Fruit fly (Drosophila melanogaster): Measurements from ENCODE around the gene CG13712.
A peak's percentile ranks its signal among the peaks of the same experiment; 100 is the strongest.

The CG13712 gene

dm6 chr3L:4709790-4710189 lies at the start of gene CG13712:
TSS of gene CG13712 (minus strand) at chr3L:4709890.
- TF ChIP-seq CG8478 (optimal IDR thresholded peaks at IDR 0.05), result no peak

dm6 chr3L:4757583-4757982 lies 47.9 kb upstream of the CG13712 start, which contains the start of gene CG13711:
TSS of gene CG13711 (plus strand) at chr3L:4757883.
- TF ChIP-seq CG8478 (optimal IDR thresholded peaks at IDR 0.05), result no peak
- TF ChIP-seq psq (optimal IDR thresholded peaks at IDR 0.05), result no peak
- no peak for TF ChIP-seq pan (optimal IDR thresholded peaks at IDR 0.05)
- TF ChIP-seq EcR (GFP tag; optimal IDR thresholded peaks at IDR 0.05), result no peak
- TF ChIP-seq usp (GFP tag; optimal IDR thresholded peaks at IDR 0.05), result no peak
- TF ChIP-seq Dll (optimal IDR thresholded peaks at IDR 0.05), result no peak

dm6 chr3L:4753638-4754037 lies 43.9 kb upstream of the CG13712 start, which contains the start of gene CG12493:
TSS of gene CG12493 (minus strand) at chr3L:4753738.
- TF ChIP-seq EcR (GFP tag; optimal IDR thresholded peaks at IDR 0.05) (no peak), pan (optimal IDR thresholded peaks at IDR 0.05) (no peak), CG8478 (optimal IDR thresholded peaks at IDR 0.05) (no peak), Dll (optimal IDR thresholded peaks at IDR 0.05) (no peak), usp (GFP tag; optimal IDR thresholded peaks at IDR 0.05) (no peak), psq (optimal IDR thresholded peaks at IDR 0.05) (no peak)

- no peak for TF ChIP-seq usp (GFP tag; optimal IDR thresholded peaks at IDR 0.05)
- TF ChIP-seq pan (optimal IDR thresholded peaks at IDR 0.05), result no peak
Measured at dm6 chr3L:4750754-4751153, 41.1 kb upstream of the CG13712 start.

- TF ChIP-seq pan (optimal IDR thresholded peaks at IDR 0.05), result no peak
Measured at dm6 chr3L:4749126-4749525, 39.4 kb upstream of the CG13712 start.

dm6 chr3L:4748053-4748452 lies 38.4 kb upstream of the CG13712 start:
- TF ChIP-seq psq (optimal IDR thresholded peaks at IDR 0.05) (no peak), CG8478 (optimal IDR thresholded peaks at IDR 0.05) (no peak), EcR (GFP tag; optimal IDR thresholded peaks at IDR 0.05) (no peak), usp (GFP tag; optimal IDR thresholded peaks at IDR 0.05) (no peak), pan (optimal IDR thresholded peaks at IDR 0.05) (no peak), Dll (optimal IDR thresholded peaks at IDR 0.05) (no peak)

- TF ChIP-seq CG8478 (optimal IDR thresholded peaks at IDR 0.05) (no peak), psq (optimal IDR thresholded peaks at IDR 0.05) (no peak), EcR (GFP tag; optimal IDR thresholded peaks at IDR 0.05) (peak in 1 of 2 experiments; percentile 73), Dll (optimal IDR thresholded peaks at IDR 0.05) (no peak), usp (GFP tag; optimal IDR thresholded peaks at IDR 0.05) (no peak), pan (optimal IDR thresholded peaks at IDR 0.05) (no peak)
Measured at dm6 chr3L:4747119-4747851, 37.6 kb upstream of the CG13712 start.

dm6 chr3L:4745143-4745542 lies 35.5 kb upstream of the CG13712 start:
- no peak for TF ChIP-seq CG8478 (optimal IDR thresholded peaks at IDR 0.05)
- TF ChIP-seq EcR (GFP tag; optimal IDR thresholded peaks at IDR 0.05), result no peak
- TF ChIP-seq Dll (optimal IDR thresholded peaks at IDR 0.05), result no peak
- TF ChIP-seq psq (optimal IDR thresholded peaks at IDR 0.05), result no peak
- TF ChIP-seq pan (optimal IDR thresholded peaks at IDR 0.05), result no peak
- no peak for TF ChIP-seq usp (GFP tag; optimal IDR thresholded peaks at IDR 0.05)

dm6 chr3L:4736643-4737042 lies 27.0 kb upstream of the CG13712 start:
- TF ChIP-seq Dll (optimal IDR thresholded peaks at IDR 0.05), result no peak
- TF ChIP-seq usp (GFP tag; optimal IDR thresholded peaks at IDR 0.05), result no peak
- no peak for TF ChIP-seq CG8478 (optimal IDR thresholded peaks at IDR 0.05)
- TF ChIP-seq EcR (GFP tag; optimal IDR thresholded peaks at IDR 0.05), result no peak
- TF ChIP-seq psq (optimal IDR thresholded peaks at IDR 0.05), result no peak
- no peak for TF ChIP-seq pan (optimal IDR thresholded peaks at IDR 0.05)

dm6 chr3L:4731687-4732086 lies 22.0 kb upstream of the CG13712 start:
- TF ChIP-seq usp (GFP tag; optimal IDR thresholded peaks at IDR 0.05) (no peak), psq (optimal IDR thresholded peaks at IDR 0.05) (no peak), CG8478 (optimal IDR thresholded peaks at IDR 0.05) (no peak), Dll (optimal IDR thresholded peaks at IDR 0.05) (no peak), pan (optimal IDR thresholded peaks at IDR 0.05) (no peak), EcR (GFP tag; optimal IDR thresholded peaks at IDR 0.05) (no peak)

dm6 chr3L:4729805-4730204 lies 20.1 kb upstream of the CG13712 start:
- TF ChIP-seq pan (optimal IDR thresholded peaks at IDR 0.05), result no peak
- no peak for TF ChIP-seq usp (GFP tag; optimal IDR thresholded peaks at IDR 0.05)
- TF ChIP-seq CG8478 (optimal IDR thresholded peaks at IDR 0.05), result no peak
- TF ChIP-seq EcR (GFP tag; optimal IDR thresholded peaks at IDR 0.05), result no peak
- no peak for TF ChIP-seq Dll (optimal IDR thresholded peaks at IDR 0.05)
- TF ChIP-seq psq (optimal IDR thresholded peaks at IDR 0.05), result no peak

dm6 chr3L:4721886-4722285 lies 12.2 kb upstream of the CG13712 start:
- TF ChIP-seq usp (GFP tag; optimal IDR thresholded peaks at IDR 0.05), result no peak
- TF ChIP-seq Dll (optimal IDR thresholded peaks at IDR 0.05), result no peak
- no peak for TF ChIP-seq EcR (GFP tag; optimal IDR thresholded peaks at IDR 0.05)
- no peak for TF ChIP-seq pan (optimal IDR thresholded peaks at IDR 0.05)
- no peak for TF ChIP-seq psq (optimal IDR thresholded peaks at IDR 0.05)
- no peak for TF ChIP-seq CG8478 (optimal IDR thresholded peaks at IDR 0.05)

- TF ChIP-seq psq (optimal IDR thresholded peaks at IDR 0.05) (no peak), usp (GFP tag; optimal IDR thresholded peaks at IDR 0.05) (no peak), CG8478 (optimal IDR thresholded peaks at IDR 0.05) (no peak), pan (optimal IDR thresholded peaks at IDR 0.05) (no peak), Dll (optimal IDR thresholded peaks at IDR 0.05) (no peak), EcR (GFP tag; optimal IDR thresholded peaks at IDR 0.05) (no peak)
Measured at dm6 chr3L:4720510-4721157, 10.9 kb upstream of the CG13712 start.

Measured in whole organism.